Fruit fly (Drosophila melanogaster) whole organism, pupa: Measurements from ENCODE around the gene Rbsn-5.

Source experiments
- CG10348 ChIP-seq: fragments of 200-800 bp; sonication (Bioruptor generic); IDR thresholded peaks from 2 replicates; pipeline ENCODE4 v1.3.6; 2022; ENCODE audit warnings: missing biosample characterization, missing genetic modification characterization
- CG12605 ChIP-seq: fragments of 200-800 bp; sonication (Bioruptor generic); IDR thresholded peaks from 2 replicates; pipeline ENCODE4 v1.3.6; 2022; ENCODE audit warnings: missing biosample characterization, missing genetic modification characterization
- CG13204 ChIP-seq: fragments of 200-800 bp; sonication (Bioruptor generic); optimal IDR thresholded peaks from 2 replicates; lab custom pipeline; 2018; ENCODE audit warnings: missing biosample characterization, mild to moderate bottlenecking, missing genetic modification characterization, moderate library complexity
- CG14655 ChIP-seq: fragments of 200-800 bp; sonication (Bioruptor generic); optimal IDR thresholded peaks from 3 replicates; lab custom pipeline; 2017; ENCODE audit warnings: mild to moderate bottlenecking, missing biosample characterization, missing genetic modification reagents, missing genetic modification characterization
- CG15710 ChIP-seq: fragments of 200-800 bp; sonication (Bioruptor generic); optimal IDR thresholded peaks from 2 replicates; lab custom pipeline; 2018; ENCODE audit warnings: missing biosample characterization, mild to moderate bottlenecking, missing genetic modification characterization, moderate library complexity
- CG17806 ChIP-seq: fragments of 200-800 bp; sonication (Bioruptor generic); optimal IDR thresholded peaks from 2 replicates; lab custom pipeline; 2018; ENCODE audit warnings: missing biosample characterization, mild to moderate bottlenecking, missing genetic modification characterization, moderate library complexity
- CG32121 ChIP-seq: fragments of 200-800 bp; sonication (Bioruptor generic); IDR thresholded peaks from 2 replicates; pipeline ENCODE4 v1.3.6; 2022; ENCODE audit warnings: missing biosample characterization, missing genetic modification characterization
- CG34367 ChIP-seq: fragments of 200-800 bp; sonication (Bioruptor generic); optimal IDR thresholded peaks from 2 replicates; lab custom pipeline; 2018; ENCODE audit warnings: missing biosample characterization, mild to moderate bottlenecking, missing genetic modification characterization
- CG4496 ChIP-seq: fragments of 200-800 bp; sonication (Bioruptor generic); IDR thresholded peaks from 3 replicates; pipeline ENCODE4 v1.3.6; 2022; ENCODE audit warnings: missing biosample characterization, missing genetic modification characterization
- CG8159 ChIP-seq: fragments of 200-800 bp; sonication (Bioruptor generic); optimal IDR thresholded peaks from 3 replicates; lab custom pipeline; 2018; ENCODE audit warnings: missing biosample characterization, mild to moderate bottlenecking, missing genetic modification characterization, moderate library complexity
- CG8301 ChIP-seq: fragments of 200-800 bp; sonication (Bioruptor generic); optimal IDR thresholded peaks from 2 replicates; lab custom pipeline; 2018; ENCODE audit warnings: missing biosample characterization, mild to moderate bottlenecking, missing genetic modification characterization
- CG9948 ChIP-seq: fragments of 200-800 bp; sonication (Bioruptor generic); optimal IDR thresholded peaks from 2 replicates; lab custom pipeline; 2018; ENCODE audit warnings: missing biosample characterization, mild to moderate bottlenecking, missing genetic modification characterization, moderate library complexity
- D1 ChIP-seq: fragments of 200-800 bp; sonication (Bioruptor generic); optimal IDR thresholded peaks from 2 replicates; lab custom pipeline; 2018; ENCODE audit warnings: missing biosample characterization, mild to moderate bottlenecking, missing genetic modification characterization, moderate library complexity
- EcR ChIP-seq: fragments of 200-800 bp; sonication (Bioruptor generic); optimal IDR thresholded peaks from 3 replicates; lab custom pipeline; 2019; ENCODE audit warnings: missing biosample characterization, missing genetic modification characterization, mild to moderate bottlenecking, moderate library complexity, missing genetic modification reagents
- Ets98B ChIP-seq: fragments of 200-800 bp; sonication (Bioruptor generic); IDR thresholded peaks from 2 replicates; pipeline ENCODE4 v1.3.6; 2022; ENCODE audit warnings: missing biosample characterization, missing genetic modification characterization
- Pif1A ChIP-seq: fragments of 200-800 bp; sonication (Bioruptor generic); optimal IDR thresholded peaks from 3 replicates; lab custom pipeline; 2016; ENCODE audit warnings: missing biosample characterization, missing genetic modification characterization
- Pif1B ChIP-seq: fragments of 200-800 bp; sonication (Bioruptor generic); optimal IDR thresholded peaks from 3 replicates; lab custom pipeline; 2016; ENCODE audit warnings: missing biosample characterization, missing genetic modification characterization
- Snoo ChIP-seq: fragments of 200-800 bp; sonication (Bioruptor generic); optimal IDR thresholded peaks from 3 replicates; lab custom pipeline; 2017; ENCODE audit warnings: missing biosample characterization, mild to moderate bottlenecking, missing genetic modification characterization, inconsistent platforms
- fd96Ca ChIP-seq: fragments of 200-800 bp; sonication (Bioruptor generic); IDR thresholded peaks from 3 replicates; pipeline ENCODE4 v1.3.6; 2022; ENCODE audit warnings: missing biosample characterization, missing genetic modification characterization
- gl ChIP-seq: fragments of 200-800 bp; sonication (Bioruptor generic); optimal IDR thresholded peaks from 2 replicates; lab custom pipeline; 2018; ENCODE audit warnings: missing biosample characterization, mild to moderate bottlenecking, missing genetic modification characterization
- rn ChIP-seq: fragments of 200-800 bp; sonication (Bioruptor generic); IDR thresholded peaks from 2 replicates; pipeline ENCODE4 v1.3.6; 2022; ENCODE audit warnings: missing biosample characterization, missing genetic modification characterization

Rbsn-5 gene

dm6 chr2L:8165800-8166576 is 6.4 kb downstream of the Rbsn-5 start:
- TF ChIP-seq CG9948 (tag; lab: Kevin White, UChicago) (no peak), CG17806 (tag; lab: Kevin White, UChicago) (no peak), CG32121 (GFP tag; lab: Robert Waterston, UW) (no peak)

- TF ChIP-seq Pif1A (GFP tag; lab: Kevin White, UChicago) (peak; percentile 12), D1 (tag; lab: Kevin White, UChicago) (no peak), CG9948 (tag; lab: Kevin White, UChicago) (no peak), CG14655 (GFP tag; lab: Kevin White, UChicago) (peak; percentile 30), CG15710 (tag; lab: Kevin White, UChicago) (no peak), rn (GFP tag; lab: Robert Waterston, UW) (no peak), fd96Ca (GFP tag; lab: Robert Waterston, UW) (no peak), CG8301 (tag; lab: Kevin White, UChicago) (peak; percentile 25)
Measured at dm6 chr2L:8168075-8168474, 8.4 kb downstream of the Rbsn-5 start.

- TF ChIP-seq CG13204 (GFP tag; lab: Kevin White, UChicago) = no peak
Measured at dm6 chr2L:8170600-8171182, 11.1 kb downstream of the Rbsn-5 start.

dm6 chr2L:8171544-8171943 is 11.9 kb downstream of the Rbsn-5 start:
- 0 out of 2 replicates have a peak, but pooled peaks have one; percentile 46 for TF ChIP-seq CG32121 (GFP tag; lab: Robert Waterston, UW)
- no peak for TF ChIP-seq fd96Ca (GFP tag; lab: Robert Waterston, UW)
- TF ChIP-seq CG8301 (tag; lab: Kevin White, UChicago) = no peak
- TF ChIP-seq CG4496 (GFP tag; lab: Robert Waterston, UW) = no peak
- TF ChIP-seq Ets98B (GFP tag; lab: Robert Waterston, UW) = no peak
- no peak for TF ChIP-seq EcR

dm6 chr2L:8185008-8185407 is 25.4 kb downstream of the Rbsn-5 start:
- TF ChIP-seq fd96Ca (GFP tag; lab: Robert Waterston, UW) (no peak), CG12605 (GFP tag; lab: Robert Waterston, UW) (no peak), CG32121 (GFP tag; lab: Robert Waterston, UW) (no peak), gl (tag; lab: Kevin White, UChicago) (no peak), Ets98B (GFP tag; lab: Robert Waterston, UW) (no peak)
- TF ChIP-seq, all 21 proteins: peak for 0

dm6 chr2L:8190681-8191080 is 31.0 kb downstream of the Rbsn-5 start, which contains the start of gene CG34134:
CG34134 (minus strand) TSS chr2L:8190781.
- TF ChIP-seq CG9948 (tag; lab: Kevin White, UChicago) = no peak
- no peak for TF ChIP-seq CG14655 (GFP tag; lab: Kevin White, UChicago)
- no peak for TF ChIP-seq Snoo (tag; lab: Kevin White, UChicago)
- TF ChIP-seq CG17806 (tag; lab: Kevin White, UChicago) = no peak
- no peak for TF ChIP-seq CG13204 (GFP tag; lab: Kevin White, UChicago)
- no peak for TF ChIP-seq Ets98B (GFP tag; lab: Robert Waterston, UW)
- TF ChIP-seq CG8301 (tag; lab: Kevin White, UChicago) = no peak
- no peak for TF ChIP-seq Pif1A (GFP tag; lab: Kevin White, UChicago)

dm6 chr2L:8195722-8196323 is 36.2 kb downstream of the Rbsn-5 start:
- TF ChIP-seq CG13204 (GFP tag; lab: Kevin White, UChicago) (no peak), CG4496 (GFP tag; lab: Robert Waterston, UW) (no peak), fd96Ca (GFP tag; lab: Robert Waterston, UW) (no peak), Snoo (tag; lab: Kevin White, UChicago) (no peak), D1 (tag; lab: Kevin White, UChicago) (no peak), Ets98B (GFP tag; lab: Robert Waterston, UW) (no peak), EcR (no peak), Pif1B (GFP tag; lab: Kevin White, UChicago) (no peak), rn (GFP tag; lab: Robert Waterston, UW) (no peak), CG10348 (GFP tag; lab: Robert Waterston, UW) (no peak), Pif1A (GFP tag; lab: Kevin White, UChicago) (no peak), CG34367 (tag; lab: Kevin White, UChicago) (no peak), CG9948 (tag; lab: Kevin White, UChicago) (no peak), CG17806 (tag; lab: Kevin White, UChicago) (no peak), CG15710 (tag; lab: Kevin White, UChicago) (no peak), CG12605 (GFP tag; lab: Robert Waterston, UW) (no peak), CG8159 (no peak)
